Worm (Caenorhabditis elegans) whole organism, young adult: Measurements from ENCODE around the gene C39B5.2.

Experiments
- F10E7.11 ChIP-seq: sonication (generic microtip); optimal IDR thresholded peaks from 2 replicates; lab custom pipeline; 2017; ENCODE audit warnings: mild to moderate bottlenecking, missing genetic modification characterization, moderate library complexity, missing compliant biosample characterization
- ceh-91 ChIP-seq: fragments of 200-800 bp; sonication (Bioruptor generic); IDR thresholded peaks from 2 replicates; pipeline ENCODE4 v1.3.6; 2022; ENCODE audit warnings: missing genetic modification reagents, missing genetic modification characterization, missing compliant biosample characterization
- efl-1 ChIP-seq: fragments of 150-350 bp; optimal IDR thresholded peaks from 2 replicates; lab custom pipeline; 2014; ENCODE audit warnings: missing biosample characterization, missing genetic modification reagents, missing genetic modification characterization
- let-526 ChIP-seq: fragments of 200-800 bp; sonication (Bioruptor generic); IDR thresholded peaks from 2 replicates; pipeline ENCODE4 v1.3.6; 2022; ENCODE audit warnings: missing genetic modification reagents, missing genetic modification characterization, missing compliant biosample characterization
- pha-4 ChIP-seq: fragments of 150-350 bp; sonication (generic microtip); optimal IDR thresholded peaks from 2 replicates; lab custom pipeline; 2014; ENCODE audit warnings: missing biosample characterization, missing genetic modification reagents, missing genetic modification characterization
- rcor-1 ChIP-seq: fragments of 200-800 bp; sonication (Bioruptor generic); IDR thresholded peaks from 2 replicates; pipeline ENCODE4 v1.3.6; 2022; ENCODE audit warnings: missing genetic modification reagents, missing genetic modification characterization, missing compliant biosample characterization
- snpc-3.4 ChIP-seq: sonication (generic microtip); optimal IDR thresholded peaks from 2 replicates; lab custom pipeline; 2017; ENCODE audit warnings: missing genetic modification characterization, mild to moderate bottlenecking, missing compliant biosample characterization, antibody characterized with exemption, moderate library complexity, missing genotype, missing genetic modification reagents
- snpc-4 ChIP-seq, 5 experiments: fragments of 150-350 bp in 1 of 5; sonication (generic microtip) in 4 of 5; optimal IDR thresholded peaks; 2 replicates each; lab custom pipeline; 2014 to 2018; ENCODE audit warnings: missing genetic modification characterization in 5 of 5, missing biosample characterization in 3 of 5, antibody characterized with exemption in 2 of 5, mild to moderate bottlenecking in 2 of 5, missing compliant biosample characterization in 2 of 5, missing genotype in 2 of 5, moderate library complexity in 2 of 5, missing genetic modification reagents in 1 of 5
- sptf-2 ChIP-seq: fragments of 200-800 bp; sonication (Bioruptor generic); optimal IDR thresholded peaks from 2 replicates; lab custom pipeline; 2018; ENCODE audit warnings: mild to moderate bottlenecking, missing genetic modification characterization, missing compliant biosample characterization
- tbx-9 ChIP-seq: sonication (generic microtip); optimal IDR thresholded peaks from 2 replicates; lab custom pipeline; 2016; ENCODE audit warnings: borderline replicate concordance, missing genetic modification characterization, inconsistent platforms, missing compliant biosample characterization
- xnd-1 ChIP-seq: sonication (generic microtip); optimal IDR thresholded peaks from 2 replicates; lab custom pipeline; 2016; ENCODE audit warnings: missing genotype, missing genetic modification reagents, missing genetic modification characterization, missing compliant biosample characterization

- TF ChIP-seq F10E7.11 (tag; lab: Kevin White, UChicago), result no peak
- TF ChIP-seq sptf-2 (GFP tag; lab: Kevin White, UChicago), result no peak
- no peak for TF ChIP-seq snpc-4 (GFP tag; optimal IDR thresholded peaks at IDR 0.05; lab: Kevin White, UChicago)
- TF ChIP-seq snpc-4 (tag; optimal IDR thresholded peaks at IDR 0.05; lab: Kevin White, UChicago), result no peak
- TF ChIP-seq let-526 (GFP tag; lab: Robert Waterston, UW), result no peak
- TF ChIP-seq ceh-91 (GFP tag; lab: Robert Waterston, UW), result no peak
- TF ChIP-seq snpc-3.4, result no peak
- TF ChIP-seq tbx-9 (tag; lab: Kevin White, UChicago), result no peak
- TF ChIP-seq efl-1 (GFP tag; lab: Kevin White, UChicago), result no peak
- no peak for TF ChIP-seq rcor-1
- no peak for TF ChIP-seq pha-4 (tag; lab: Kevin White, UChicago)
- no peak for TF ChIP-seq xnd-1 (tag; lab: Kevin White, UChicago)
These were observed 20.8 kb downstream of the C39B5.2 start, which contains the start of gene fbxa-71 for ce11 chrIII:2255522-2255921.
